Worm (Caenorhabditis elegans): Measurements from ENCODE around the gene vamp-8.

vamp-8 gene

ce11 chrIV:13870085-13870484, 5.1 kb upstream of the vamp-8 start:
- TF ChIP-seq nhr-21 (tag; optimal IDR thresholded peaks at IDR 0.05) (no peak), nhr-129 (tag; optimal IDR thresholded peaks at IDR 0.05) (peak; percentile 15)

- no peak for TF ChIP-seq nhr-12 (tag; optimal IDR thresholded peaks at IDR 0.05)
- TF ChIP-seq nhr-23 (tag; optimal IDR thresholded peaks at IDR 0.05) = no peak
These were observed 1.8 kb upstream of the vamp-8 start, which contains the start of gene B0513.90 for ce11 chrIV:13866754-13867153. TSS of gene B0513.90 (plus strand) at chrIV:13867054.

DNA sequence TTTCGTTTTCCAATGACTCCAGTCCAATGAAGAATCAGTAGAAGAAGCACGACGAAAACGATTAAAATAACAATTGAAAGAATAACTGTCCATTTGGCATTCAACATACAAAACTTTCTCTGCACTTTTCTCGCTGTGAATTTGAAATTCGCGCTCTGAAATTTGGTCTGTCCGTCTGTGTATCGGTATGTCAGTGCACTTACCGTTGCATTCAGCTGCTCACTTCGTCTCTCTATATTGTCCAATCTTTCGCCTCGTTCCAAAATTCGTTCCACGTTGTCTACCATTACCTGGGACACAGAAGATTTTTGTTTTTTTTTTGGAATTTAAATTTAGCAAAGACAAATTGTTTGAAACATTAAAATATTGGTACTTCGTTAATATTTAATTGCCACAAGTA, 4.5 kb downstream of the vamp-8 start:
- TF ChIP-seq R02D3.7 (tag; optimal IDR thresholded peaks at IDR 0.05) (no peak), lsy-2 (tag; optimal IDR thresholded peaks at IDR 0.05) (no peak), blmp-1 (tag; optimal IDR thresholded peaks at IDR 0.05; ENCODE audit: insufficient read depth) (no peak), nhr-12 (tag; optimal IDR thresholded peaks at IDR 0.05) (no peak), nhr-10 (tag; optimal IDR thresholded peaks at IDR 0.05) (no peak), mab-5 (tag; optimal IDR thresholded peaks at IDR 0.05) (no peak)

- TF ChIP-seq nhr-6 (tag; optimal IDR thresholded peaks at IDR 0.05) (no peak), ztf-11 (tag; optimal IDR thresholded peaks at IDR 0.05) (no peak), lin-39 (tag; optimal IDR thresholded peaks at IDR 0.05) (no peak), C34F6.9 (tag; optimal IDR thresholded peaks at IDR 0.05) (no peak), ztf-1 (GFP tag; conservative IDR thresholded peaks at IDR 0.05) (no peak), dmd-4 (tag; optimal IDR thresholded peaks at IDR 0.05) (no peak), sma-9 (GFP tag; optimal IDR thresholded peaks at IDR 0.05) (no peak), sma-9 (tag; optimal IDR thresholded peaks at IDR 0.05) (no peak), ama-1 (optimal IDR thresholded peaks at IDR 0.05) (no peak), nhr-23 (tag; optimal IDR thresholded peaks at IDR 0.05) (no peak), nhr-11 (tag; optimal IDR thresholded peaks at IDR 0.05) (no peak), skn-1 (tag; optimal IDR thresholded peaks at IDR 0.05) (no peak), ZK546.5 (tag; optimal IDR thresholded peaks at IDR 0.05) (no peak), nhr-21 (tag; optimal IDR thresholded peaks at IDR 0.05) (no peak), aly-2 (tag; optimal IDR thresholded peaks at IDR 0.05) (no peak)
These were observed 26.7 kb downstream of the vamp-8 start for ce11 chrIV:13838296-13838695.

DNA sequence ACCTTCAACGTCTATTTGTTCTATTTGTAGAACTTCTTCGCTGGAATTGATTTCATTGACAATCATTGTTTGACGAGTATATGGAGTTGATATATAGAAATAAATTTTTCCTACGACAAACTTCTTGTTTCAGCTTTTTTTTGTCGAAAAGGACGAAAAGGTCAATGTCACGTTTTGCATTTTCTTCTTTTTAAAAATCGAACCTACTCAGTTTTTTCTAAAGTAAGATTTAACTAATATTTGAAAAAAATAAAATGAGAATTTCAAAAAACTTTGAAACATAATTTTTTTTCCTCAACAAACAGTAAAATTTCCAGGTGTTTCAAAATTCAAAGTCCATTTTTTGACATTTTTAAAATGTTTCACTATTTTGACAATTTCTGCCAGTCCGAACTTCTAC, 28.7 kb downstream of the vamp-8 start, which contains the start of gene H08M01.1:
H08M01.1 (minus strand) TSS at position 101 of the 400 bp plus-strand sequence.
- TF ChIP-seq R02D3.7 (tag; optimal IDR thresholded peaks at IDR 0.05) (no peak), nhr-129 (tag; optimal IDR thresholded peaks at IDR 0.05) (no peak), crh-2 (tag; optimal IDR thresholded peaks at IDR 0.05) (no peak), nhr-12 (tag; optimal IDR thresholded peaks at IDR 0.05) (no peak), nhr-237 (tag; optimal IDR thresholded peaks at IDR 0.05) (no peak), aly-2 (tag; optimal IDR thresholded peaks at IDR 0.05) (no peak), lin-39 (tag; optimal IDR thresholded peaks at IDR 0.05) (no peak), unc-39 (tag; optimal IDR thresholded peaks at IDR 0.05) (no peak), alr-1 (tag; optimal IDR thresholded peaks at IDR 0.05) (no peak), egl-27 (tag; optimal IDR thresholded peaks at IDR 0.05) (no peak), unc-55 (GFP tag; optimal IDR thresholded peaks at IDR 0.05) (no peak), fos-1 (tag; optimal IDR thresholded peaks at IDR 0.05) (no peak), gmeb-1 (tag; optimal IDR thresholded peaks at IDR 0.05) (no peak), ama-1 (optimal IDR thresholded peaks at IDR 0.05) (no peak)

DNA sequence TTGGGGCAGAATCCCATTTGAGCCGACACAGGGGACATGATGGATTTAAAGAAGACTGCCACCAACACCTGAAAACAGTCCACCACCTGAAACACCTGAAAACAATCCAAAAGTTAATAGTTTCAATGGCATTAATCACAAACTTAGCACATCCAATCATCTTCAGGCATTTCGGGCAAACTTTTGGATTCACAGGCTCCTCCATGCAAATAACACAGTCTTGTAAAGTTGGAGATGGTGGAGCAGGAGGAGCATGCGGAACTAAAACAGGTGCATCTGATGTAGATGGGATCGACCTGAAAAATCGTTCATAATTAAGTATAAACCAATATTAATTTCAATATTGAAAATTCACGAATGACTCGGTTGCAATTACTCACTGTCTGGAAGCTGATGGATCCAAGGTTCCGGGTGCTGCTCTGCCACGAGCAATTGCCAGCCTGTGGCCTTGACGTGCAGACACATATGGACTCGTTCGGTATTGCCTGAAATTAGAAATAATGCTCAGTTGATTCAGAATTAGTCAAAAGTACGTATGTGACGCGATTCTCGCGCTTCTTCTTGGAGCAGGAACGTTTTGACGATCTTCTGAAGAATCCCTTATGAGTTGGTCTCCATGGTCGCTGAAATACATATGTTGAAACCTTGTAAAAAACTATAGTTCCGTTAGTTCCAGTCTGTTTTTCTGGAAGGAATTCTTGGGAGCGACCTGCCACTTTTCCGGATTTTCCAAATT, 30.4 kb downstream of the vamp-8 start:
- TF ChIP-seq lin-39 (tag; optimal IDR thresholded peaks at IDR 0.05) (no peak), ztf-11 (tag; optimal IDR thresholded peaks at IDR 0.05) (no peak), unc-62 (GFP tag; optimal IDR thresholded peaks at IDR 0.05) (no peak), Y55F3AM.14 (GFP tag; optimal IDR thresholded peaks at IDR 0.05) (no peak), ztf-4 (tag; optimal IDR thresholded peaks at IDR 0.05) (no peak)
